Worm (Caenorhabditis elegans): ENCODE measurements around the gene ufd-1.

- no peak for TF ChIP-seq dao-5 (tag; optimal IDR thresholded peaks at IDR 0.05)
- TF ChIP-seq him-1 (tag; optimal IDR thresholded peaks at IDR 0.05): no peak
Observed at ce11 chrIV:12376021-12376420, 45.3 kb upstream of the ufd-1 start, which contains the start of gene atz-1.
